Worm (Caenorhabditis elegans) whole organism, mixed stage, embryonic: ENCODE measurements around the gene glb-25.
A peak's percentile ranks its signal among the peaks of the same experiment; 100 is the strongest.

Experiments used
- M03D4.4 ChIP-seq: sonication (generic microtip); optimal IDR thresholded peaks from 2 replicates; lab custom pipeline; 2017; ENCODE audit warnings: mild to moderate bottlenecking, missing genetic modification characterization, missing compliant biosample characterization
- bed-3 ChIP-seq: fragments of 200-800 bp; sonication (Bioruptor generic); optimal IDR thresholded peaks from 3 replicates; lab custom pipeline; 2018; ENCODE audit warnings: mild to moderate bottlenecking, missing genetic modification characterization, moderate library complexity, missing compliant biosample characterization
- blmp-1 ChIP-seq: fragments of 150-350 bp; optimal IDR thresholded peaks from 2 replicates; lab custom pipeline; 2014; ENCODE audit warnings: missing biosample characterization, missing genetic modification characterization
- ceh-43 ChIP-seq: fragments of 200-800 bp; sonication (Bioruptor generic); optimal IDR thresholded peaks from 2 replicates; lab custom pipeline; 2018; ENCODE audit warnings: mild to moderate bottlenecking, missing genetic modification characterization, moderate library complexity, missing compliant biosample characterization
- ceh-83 ChIP-seq: fragments of 200-800 bp; sonication (Bioruptor generic); optimal IDR thresholded peaks from 2 replicates; lab custom pipeline; 2018; ENCODE audit warnings: mild to moderate bottlenecking, missing genetic modification characterization, missing compliant biosample characterization
- ces-1 ChIP-seq: fragments of 150-350 bp; optimal IDR thresholded peaks from 2 replicates; lab custom pipeline; 2014; ENCODE audit warnings: missing biosample characterization, missing genetic modification reagents, missing genetic modification characterization
- cnd-1 ChIP-seq: fragments of 200-800 bp; sonication (Bioruptor generic); optimal IDR thresholded peaks from 2 replicates; lab custom pipeline; 2018; ENCODE audit warnings: mild to moderate bottlenecking, missing genetic modification characterization, missing compliant biosample characterization
- drap-1 ChIP-seq: fragments of 200-800 bp; sonication (Bioruptor generic); optimal IDR thresholded peaks from 3 replicates; lab custom pipeline; 2018; ENCODE audit warnings: mild to moderate bottlenecking, missing genetic modification characterization, missing compliant biosample characterization
- elt-1 ChIP-seq: sonication (generic microtip); optimal IDR thresholded peaks from 2 replicates; lab custom pipeline; 2017; ENCODE audit warnings: missing genetic modification characterization, mild to moderate bottlenecking, missing compliant biosample characterization, antibody characterized with exemption, moderate library complexity, borderline replicate concordance; ENCODE audit not compliant: insufficient read depth
- elt-3 ChIP-seq: fragments of 150-350 bp; optimal IDR thresholded peaks from 2 replicates; lab custom pipeline; 2014; ENCODE audit warnings: missing biosample characterization, missing genetic modification characterization
- flh-1 ChIP-seq: fragments of 200-800 bp; sonication (Bioruptor generic); optimal IDR thresholded peaks from 2 replicates; lab custom pipeline; 2018; ENCODE audit warnings: mild to moderate bottlenecking, missing genetic modification characterization, moderate library complexity, missing compliant biosample characterization
- ham-2 ChIP-seq: fragments of 200-800 bp; sonication (Bioruptor generic); optimal IDR thresholded peaks from 2 replicates; lab custom pipeline; 2018; ENCODE audit warnings: mild to moderate bottlenecking, missing genetic modification characterization, missing compliant biosample characterization
- hlh-1 ChIP-seq: fragments of 150-350 bp; optimal IDR thresholded peaks from 2 replicates; lab custom pipeline; 2014; ENCODE audit warnings: missing biosample characterization, missing genetic modification reagents, missing genetic modification characterization
- lin-32 ChIP-seq: fragments of 200-800 bp; sonication (Bioruptor generic); optimal IDR thresholded peaks from 2 replicates; lab custom pipeline; 2018; ENCODE audit warnings: mild to moderate bottlenecking, missing genetic modification characterization, missing compliant biosample characterization
- lsy-2 ChIP-seq: fragments of 150-350 bp; optimal IDR thresholded peaks from 2 replicates; lab custom pipeline; 2014; ENCODE audit warnings: missing biosample characterization, missing genetic modification characterization
- mab-5 ChIP-seq: fragments of 150-350 bp; optimal IDR thresholded peaks from 2 replicates; lab custom pipeline; 2014; ENCODE audit warnings: missing biosample characterization, missing genetic modification characterization
- mep-1 ChIP-seq: fragments of 150-350 bp; optimal IDR thresholded peaks from 2 replicates; lab custom pipeline; 2017; ENCODE audit warnings: missing biosample characterization, missing genetic modification reagents, missing genetic modification characterization, inconsistent platforms
- mls-2 ChIP-seq: sonication (generic microtip); optimal IDR thresholded peaks from 2 replicates; lab custom pipeline; 2016; ENCODE audit warnings: mild to moderate bottlenecking, missing genetic modification characterization, moderate library complexity, missing compliant biosample characterization
- nhr-12 ChIP-seq: fragments of 150-350 bp; optimal IDR thresholded peaks from 2 replicates; lab custom pipeline; 2014; ENCODE audit warnings: missing biosample characterization, missing genetic modification characterization
- nhr-2 ChIP-seq: fragments of 150-350 bp; optimal IDR thresholded peaks from 2 replicates; lab custom pipeline; 2014; ENCODE audit warnings: missing biosample characterization, missing genetic modification characterization
- nhr-237 ChIP-seq: fragments of 150-350 bp; optimal IDR thresholded peaks from 2 replicates; lab custom pipeline; 2014; ENCODE audit warnings: missing biosample characterization, missing genetic modification characterization
- nhr-28 ChIP-seq: fragments of 150-350 bp; optimal IDR thresholded peaks from 2 replicates; lab custom pipeline; 2014; ENCODE audit warnings: missing biosample characterization, missing genetic modification characterization
- nhr-76 ChIP-seq: sonication (generic microtip); optimal IDR thresholded peaks from 2 replicates; lab custom pipeline; 2017; ENCODE audit warnings: missing biosample characterization, missing genetic modification characterization
- pha-4 ChIP-seq: fragments of 150-350 bp; optimal IDR thresholded peaks from 2 replicates; lab custom pipeline; 2018; ENCODE audit warnings: missing biosample characterization, missing genetic modification reagents, missing genetic modification characterization
- sem-2 ChIP-seq: fragments of 200-800 bp; sonication (Bioruptor generic); optimal IDR thresholded peaks from 2 replicates; lab custom pipeline; 2018; ENCODE audit warnings: mild to moderate bottlenecking, missing genetic modification characterization, missing compliant biosample characterization
- snpc-4 ChIP-seq: fragments of 150-350 bp; optimal IDR thresholded peaks from 2 replicates; lab custom pipeline; 2014; ENCODE audit warnings: missing biosample characterization, missing genetic modification characterization
- sptf-1 ChIP-seq: sonication (generic microtip); optimal IDR thresholded peaks from 2 replicates; lab custom pipeline; 2017; ENCODE audit warnings: mild to moderate bottlenecking, missing genetic modification characterization, moderate library complexity, missing compliant biosample characterization
- tbx-8 ChIP-seq: fragments of 200-800 bp; sonication (Bioruptor generic); optimal IDR thresholded peaks from 2 replicates; lab custom pipeline; 2018; ENCODE audit warnings: mild to moderate bottlenecking, missing genetic modification characterization, moderate library complexity, missing compliant biosample characterization
- unc-120 ChIP-seq: sonication (generic microtip); optimal IDR thresholded peaks from 2 replicates; lab custom pipeline; 2017; ENCODE audit warnings: missing genetic modification characterization, missing compliant biosample characterization; ENCODE audit not compliant: poor library complexity, severe bottlenecking
- unc-39 ChIP-seq: fragments of 150-350 bp; optimal IDR thresholded peaks from 2 replicates; lab custom pipeline; 2014; ENCODE audit warnings: missing biosample characterization, missing genetic modification characterization
- unc-62 ChIP-seq: fragments of 150-350 bp; optimal IDR thresholded peaks from 2 replicates; lab custom pipeline; 2014; ENCODE audit warnings: missing biosample characterization, missing genetic modification reagents, missing genetic modification characterization
- zip-8 ChIP-seq: fragments of 150-350 bp; optimal IDR thresholded peaks from 2 replicates; lab custom pipeline; 2014; ENCODE audit warnings: missing biosample characterization, missing genetic modification characterization

glb-25 gene

DNA sequence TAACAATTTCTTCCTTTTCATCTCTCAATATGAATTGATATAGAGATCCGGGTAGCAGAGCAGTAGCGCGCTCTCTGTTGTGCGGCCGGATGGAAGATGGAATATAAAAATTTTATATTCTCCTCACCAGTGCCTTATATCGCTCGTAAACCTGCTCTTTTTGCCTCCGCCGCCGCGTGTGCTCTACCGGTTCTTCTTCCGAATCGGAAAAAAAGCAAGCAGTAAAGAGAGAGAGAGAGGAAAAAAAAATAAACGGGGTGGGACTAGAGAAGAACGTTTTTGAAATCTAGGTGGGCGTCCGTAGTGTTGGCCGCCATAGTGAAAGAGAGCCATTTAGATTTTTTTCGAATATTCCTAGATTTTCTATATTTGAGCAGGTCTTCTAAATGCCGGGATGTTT lies at the start of gene glb-25:
Gene glb-25, plus strand, starts transcription at position 301 of the 400 bp plus-strand sequence.
- TF ChIP-seq unc-120 = no peak
- TF ChIP-seq nhr-237 (tag; lab: Kevin White, UChicago) = no peak
- TF ChIP-seq drap-1 = no peak
- no peak for TF ChIP-seq lin-32 (GFP tag; lab: Kevin White, UChicago)
- TF ChIP-seq lsy-2 = no peak
- TF ChIP-seq ceh-43 (GFP tag; lab: Kevin White, UChicago) = no peak
- no peak for TF ChIP-seq elt-1 (tag; lab: Kevin White, UChicago)
- no peak for TF ChIP-seq nhr-28 (tag; lab: Kevin White, UChicago)
- no peak for TF ChIP-seq cnd-1 (tag; lab: Kevin White, UChicago)
- no peak for TF ChIP-seq unc-62 (GFP tag; lab: Kevin White, UChicago)
- no peak for TF ChIP-seq blmp-1 (tag; lab: Kevin White, UChicago)
- TF ChIP-seq mep-1 (tag; lab: Kevin White, UChicago) = no peak
- TF ChIP-seq nhr-2 = no peak
- TF ChIP-seq unc-39 = no peak
- TF ChIP-seq flh-1 (GFP tag; lab: Kevin White, UChicago) = no peak

DNA sequence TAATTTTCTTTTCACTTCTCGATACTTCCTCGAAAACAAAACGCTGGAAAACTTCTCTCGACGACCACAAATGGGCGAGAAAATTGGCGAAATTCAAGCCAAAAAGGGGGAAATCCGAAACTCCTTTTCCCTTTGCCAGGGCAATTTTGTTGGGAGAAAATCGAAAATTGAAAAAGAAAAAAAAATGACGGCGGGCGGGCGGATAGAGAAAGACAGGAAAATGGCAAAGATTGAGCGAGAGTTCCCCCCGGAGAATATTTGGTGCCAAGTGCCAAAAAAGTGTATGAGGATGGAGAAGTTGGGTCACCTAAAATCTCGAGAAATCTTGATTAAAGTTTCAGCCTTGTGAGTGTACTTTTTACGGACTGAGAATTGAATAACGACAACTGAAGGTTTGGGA lies 49.8 kb upstream of the glb-25 start:
- no peak for TF ChIP-seq sptf-1 (tag; lab: Kevin White, UChicago)
- no peak for TF ChIP-seq pha-4 (tag; lab: Kevin White, UChicago)
- no peak for TF ChIP-seq hlh-1
- no peak for TF ChIP-seq M03D4.4
- TF ChIP-seq cnd-1 (tag; lab: Kevin White, UChicago) = no peak
- TF ChIP-seq blmp-1 (tag; lab: Kevin White, UChicago) = no peak
- no peak for TF ChIP-seq lsy-2
- no peak for TF ChIP-seq mls-2 (tag; lab: Kevin White, UChicago)
- TF ChIP-seq unc-39 = no peak
- TF ChIP-seq elt-3 (tag; lab: Kevin White, UChicago) = no peak
- no peak for TF ChIP-seq ceh-83
- TF ChIP-seq unc-62 (GFP tag; lab: Kevin White, UChicago) = no peak
- TF ChIP-seq unc-120 = no peak
- no peak for TF ChIP-seq ceh-43 (GFP tag; lab: Kevin White, UChicago)
- no peak for TF ChIP-seq flh-1 (GFP tag; lab: Kevin White, UChicago)
- TF ChIP-seq tbx-8 (GFP tag; lab: Kevin White, UChicago) = no peak
- TF ChIP-seq nhr-28 (tag; lab: Kevin White, UChicago) = no peak
- TF ChIP-seq sem-2 = no peak
- no peak for TF ChIP-seq nhr-2
- TF ChIP-seq, all 35 proteins: peak for 0

DNA sequence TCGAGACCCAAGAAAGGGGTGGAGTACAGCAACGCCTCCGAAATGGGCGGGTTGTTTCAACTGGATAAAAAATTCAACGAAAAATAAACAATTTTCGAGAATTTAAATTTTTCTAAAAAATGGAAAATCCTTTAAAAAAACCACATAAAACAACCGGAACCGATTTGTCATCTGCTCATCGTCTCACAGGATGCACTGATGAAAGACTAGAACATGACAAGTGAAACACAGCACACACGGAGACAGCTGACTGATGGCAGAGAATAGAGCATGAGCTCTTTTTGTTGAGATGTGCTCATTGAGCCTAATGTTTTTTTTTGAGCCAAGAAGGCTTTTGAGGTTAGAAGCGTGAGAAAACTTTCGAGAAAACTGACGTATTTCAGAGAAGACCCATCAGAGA lies 48.1 kb upstream of the glb-25 start:
- TF ChIP-seq ham-2 = no peak
- TF ChIP-seq nhr-12 (tag; lab: Kevin White, UChicago) = no peak
- no peak for TF ChIP-seq sem-2
- TF ChIP-seq hlh-1 = peak; percentile 48
- no peak for TF ChIP-seq tbx-8 (GFP tag; lab: Kevin White, UChicago)
- TF ChIP-seq, all 35 proteins: peak for 1

DNA sequence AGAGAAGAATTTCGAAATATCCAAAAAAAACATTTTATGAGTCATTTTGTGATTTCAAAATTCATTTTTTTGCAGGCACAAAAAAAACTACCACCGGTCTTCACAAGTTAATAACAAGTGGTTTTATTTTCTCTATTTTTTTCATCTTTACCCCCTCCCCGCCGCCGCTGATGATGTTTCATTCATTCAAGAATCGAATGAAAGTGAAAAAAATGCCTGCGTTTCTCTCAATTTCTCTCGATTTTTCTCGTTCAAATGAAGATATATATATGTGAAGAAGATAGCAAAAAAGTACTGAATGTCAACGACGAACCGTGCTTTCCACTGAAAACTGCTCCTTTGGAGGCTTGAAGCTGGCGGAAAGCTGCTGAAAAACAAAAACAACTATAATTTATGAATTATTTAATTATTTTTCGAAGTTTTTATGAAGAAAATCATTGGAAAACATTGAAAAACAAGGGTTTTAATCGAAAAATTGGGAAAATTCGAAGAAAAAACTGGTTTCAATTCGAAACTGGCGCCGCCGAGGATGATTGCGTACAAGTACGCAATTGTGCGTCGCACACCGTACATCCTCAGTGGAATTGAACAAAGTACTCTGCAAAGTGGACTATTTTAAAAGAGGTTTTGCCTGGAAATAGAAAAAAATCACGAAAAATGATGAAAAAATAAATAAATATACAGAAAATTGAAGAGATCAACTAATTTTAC lies 45.3 kb upstream of the glb-25 start, which contains the start of gene zig-11:
Gene zig-11, minus strand, starts transcription at position 373 of the 711 bp plus-strand sequence.
- TF ChIP-seq unc-62 (GFP tag; lab: Kevin White, UChicago) (no peak), unc-39 (no peak), lsy-2 (peak; percentile 85), mab-5 (tag; lab: Kevin White, UChicago) (no peak)

DNA sequence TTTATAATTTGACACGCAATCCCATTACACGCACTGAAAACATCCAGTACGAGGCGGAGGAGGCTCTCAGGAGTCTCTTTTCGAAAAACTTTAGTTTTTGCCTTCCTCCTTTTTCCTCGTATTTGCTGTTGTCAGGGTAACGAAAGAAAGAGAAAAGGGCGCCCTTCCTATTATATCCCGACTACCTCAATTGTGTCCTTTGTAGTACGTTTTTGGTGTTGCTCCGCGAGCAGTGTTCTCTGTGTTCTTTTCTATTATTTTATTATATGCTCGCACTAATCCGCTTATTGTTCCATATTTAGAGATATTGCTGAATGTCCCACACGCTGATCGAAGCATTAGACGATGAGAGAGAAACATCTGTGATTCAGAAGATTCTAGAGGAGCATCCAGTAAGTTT lies 42.6 kb upstream of the glb-25 start, which contains the start of gene nphp-2:
Gene nphp-2, plus strand, starts transcription at position 301 of the 400 bp plus-strand sequence.
- TF ChIP-seq mep-1 (tag; lab: Kevin White, UChicago) (no peak), unc-62 (GFP tag; lab: Kevin White, UChicago) (no peak), zip-8 (no peak), nhr-28 (tag; lab: Kevin White, UChicago) (no peak), ces-1 (GFP tag; lab: Kevin White, UChicago) (no peak), snpc-4 (no peak), unc-39 (no peak), blmp-1 (tag; lab: Kevin White, UChicago) (no peak), ham-2 (no peak), nhr-237 (tag; lab: Kevin White, UChicago) (no peak), nhr-12 (tag; lab: Kevin White, UChicago) (no peak), bed-3 (GFP tag; lab: Kevin White, UChicago) (no peak), sem-2 (no peak), mab-5 (tag; lab: Kevin White, UChicago) (no peak), nhr-76 (tag; lab: Kevin White, UChicago) (no peak), flh-1 (GFP tag; lab: Kevin White, UChicago) (no peak), pha-4 (tag; lab: Kevin White, UChicago) (no peak), ceh-83 (no peak), cnd-1 (tag; lab: Kevin White, UChicago) (no peak), unc-120 (no peak)
